Fruit fly (Drosophila melanogaster) whole organism, prepupa: Measurements from ENCODE around the gene Gfat2.

Experiments used
- Blimp-1 ChIP-seq: fragments of 200-800 bp; sonication (Bioruptor generic); optimal IDR thresholded peaks from 3 replicates; lab custom pipeline; 2017; ENCODE audit warnings: missing biosample characterization, missing genetic modification characterization, mild to moderate bottlenecking, moderate library complexity, missing genetic modification reagents
- CG10631 ChIP-seq: fragments of 200-800 bp; sonication (Bioruptor generic); optimal IDR thresholded peaks from 2 replicates; lab custom pipeline; 2016; ENCODE audit warnings: missing biosample characterization, missing genetic modification characterization
- CG10669 ChIP-seq: fragments of 200-800 bp; sonication (Bioruptor generic); optimal IDR thresholded peaks from 3 replicates; lab custom pipeline; 2018; ENCODE audit warnings: missing biosample characterization, mild to moderate bottlenecking, missing genetic modification characterization, moderate library complexity
- CG11762 ChIP-seq: fragments of 200-800 bp; sonication (Bioruptor generic); optimal IDR thresholded peaks from 3 replicates; lab custom pipeline; 2016; ENCODE audit warnings: missing biosample characterization, missing genetic modification characterization; ENCODE audit not compliant: insufficient read depth
- CG11902 ChIP-seq: fragments of 200-800 bp; sonication (Bioruptor generic); optimal IDR thresholded peaks from 3 replicates; lab custom pipeline; 2016; ENCODE audit warnings: missing biosample characterization, missing genetic modification characterization
- CG1621 ChIP-seq: fragments of 200-800 bp; sonication (Bioruptor generic); optimal IDR thresholded peaks from 3 replicates; lab custom pipeline; 2018; ENCODE audit warnings: missing biosample characterization, mild to moderate bottlenecking, missing genetic modification characterization
- CG3032 ChIP-seq: fragments of 200-800 bp; optimal IDR thresholded peaks from 2 replicates; lab custom pipeline; 2019; ENCODE audit warnings: missing biosample characterization, mild to moderate bottlenecking, missing genetic modification characterization, moderate library complexity
- CG32006 ChIP-seq: fragments of 200-800 bp; sonication (Bioruptor generic); optimal IDR thresholded peaks from 3 replicates; lab custom pipeline; 2017; ENCODE audit warnings: missing biosample characterization, mild to moderate bottlenecking, missing genetic modification characterization
- CG34406 ChIP-seq: fragments of 200-800 bp; sonication (Bioruptor generic); optimal IDR thresholded peaks from 3 replicates; lab custom pipeline; 2016; ENCODE audit warnings: missing biosample characterization, missing genetic modification characterization
- CG3919 ChIP-seq: fragments of 200-800 bp; sonication (Bioruptor generic); optimal IDR thresholded peaks from 3 replicates; lab custom pipeline; 2016; ENCODE audit warnings: missing biosample characterization, missing genetic modification characterization
- CG4318 ChIP-seq: fragments of 200-800 bp; sonication (Bioruptor generic); optimal IDR thresholded peaks from 3 replicates; lab custom pipeline; 2017; ENCODE audit warnings: missing biosample characterization, mild to moderate bottlenecking, missing genetic modification characterization
- CG6163 ChIP-seq: fragments of 200-800 bp; sonication (Bioruptor generic); IDR thresholded peaks from 3 replicates; pipeline ENCODE4 v1.3.6; 2022; ENCODE audit warnings: missing biosample characterization, missing genetic modification characterization
- CG6276 ChIP-seq: fragments of 200-800 bp; sonication (Bioruptor generic); optimal IDR thresholded peaks from 2 replicates; lab custom pipeline; 2017; ENCODE audit warnings: missing biosample characterization, mild to moderate bottlenecking, missing genetic modification characterization
- CG6792 ChIP-seq: fragments of 200-800 bp; sonication (Bioruptor generic); optimal IDR thresholded peaks from 3 replicates; lab custom pipeline; 2016; ENCODE audit warnings: missing biosample characterization, missing genetic modification characterization
- CG6808 ChIP-seq: fragments of 200-800 bp; sonication (Bioruptor generic); optimal IDR thresholded peaks from 3 replicates; lab custom pipeline; 2017; ENCODE audit warnings: missing biosample characterization, missing genetic modification characterization, mild to moderate bottlenecking, moderate library complexity, missing genetic modification reagents
- CG7368 ChIP-seq: fragments of 200-800 bp; sonication (Bioruptor generic); optimal IDR thresholded peaks from 3 replicates; lab custom pipeline; 2016; ENCODE audit warnings: missing biosample characterization, missing genetic modification characterization
- CG8119 ChIP-seq: fragments of 200-800 bp; sonication (Bioruptor generic); IDR thresholded peaks from 3 replicates; pipeline ENCODE4 v1.3.6; 2022; ENCODE audit warnings: missing biosample characterization, missing genetic modification characterization
- CG8632 ChIP-seq: fragments of 200-800 bp; sonication (Bioruptor generic); optimal IDR thresholded peaks from 3 replicates; lab custom pipeline; 2016; ENCODE audit warnings: missing biosample characterization, missing genetic modification characterization
- Eip75B ChIP-seq: fragments of 200-800 bp; sonication (Bioruptor generic); optimal IDR thresholded peaks from 3 replicates; lab custom pipeline; 2016; ENCODE audit warnings: missing biosample characterization, missing genetic modification characterization
- Eip78C ChIP-seq: fragments of 200-800 bp; sonication (Bioruptor generic); peaks from one replicate; lab custom pipeline; 2016; ENCODE audit warnings: missing biosample characterization, missing genetic modification characterization
- Ets21C ChIP-seq: fragments of 200-800 bp; sonication (Bioruptor generic); optimal IDR thresholded peaks from 3 replicates; lab custom pipeline; 2016; ENCODE audit warnings: missing biosample characterization, missing genetic modification characterization
- Ets96B ChIP-seq: fragments of 200-800 bp; optimal IDR thresholded peaks from 2 replicates; lab custom pipeline; 2019; ENCODE audit warnings: missing biosample characterization, mild to moderate bottlenecking, missing genetic modification characterization, moderate library complexity
- Gug ChIP-seq: fragments of 200-800 bp; sonication (Bioruptor generic); IDR thresholded peaks from 2 replicates; pipeline ENCODE4 v1.3.6; 2022; ENCODE audit warnings: missing biosample characterization, missing genetic modification characterization
- Hr39 ChIP-seq: fragments of 200-800 bp; sonication (Bioruptor generic); optimal IDR thresholded peaks from 2 replicates; lab custom pipeline; 2016; ENCODE audit warnings: missing biosample characterization, missing genetic modification characterization
- Hr4 ChIP-seq: fragments of 200-800 bp; sonication (Bioruptor generic); optimal IDR thresholded peaks from 3 replicates; lab custom pipeline; 2016; ENCODE audit warnings: missing biosample characterization, missing genetic modification characterization
- Lpt ChIP-seq: fragments of 200-800 bp; sonication (Bioruptor generic); optimal IDR thresholded peaks from 3 replicates; lab custom pipeline; 2016; ENCODE audit warnings: missing biosample characterization, missing genetic modification characterization
- Met ChIP-seq: fragments of 200-800 bp; sonication (Bioruptor generic); optimal IDR thresholded peaks from 3 replicates; lab custom pipeline; 2016; ENCODE audit warnings: missing biosample characterization, missing genetic modification characterization
- Sox102F ChIP-seq: fragments of 200-800 bp; sonication (Bioruptor generic); optimal IDR thresholded peaks from 2 replicates; lab custom pipeline; 2016; ENCODE audit warnings: missing biosample characterization, mild to moderate bottlenecking, missing genetic modification characterization
- Sox15 ChIP-seq: fragments of 200-800 bp; sonication (Bioruptor generic); optimal IDR thresholded peaks from 3 replicates; lab custom pipeline; 2016; ENCODE audit warnings: missing biosample characterization, missing genetic modification characterization
- achi ChIP-seq: fragments of 200-800 bp; sonication (Bioruptor generic); optimal IDR thresholded peaks from 3 replicates; lab custom pipeline; 2016; ENCODE audit warnings: missing biosample characterization, missing genetic modification characterization
- acj6 ChIP-seq: fragments of 200-800 bp; sonication (Bioruptor generic); optimal IDR thresholded peaks from 3 replicates; lab custom pipeline; 2016; ENCODE audit warnings: missing biosample characterization, missing genetic modification characterization
- cyc ChIP-seq: fragments of 200-800 bp; sonication (Bioruptor generic); optimal IDR thresholded peaks from 3 replicates; lab custom pipeline; 2016; ENCODE audit warnings: missing biosample characterization, missing genetic modification characterization
- dac ChIP-seq: fragments of 200-800 bp; sonication (Bioruptor generic); optimal IDR thresholded peaks from 2 replicates; lab custom pipeline; 2017; ENCODE audit warnings: missing biosample characterization, mild to moderate bottlenecking, missing genetic modification characterization
- dsx ChIP-seq: fragments of 200-800 bp; optimal IDR thresholded peaks from 3 replicates; lab custom pipeline; 2019; ENCODE audit warnings: missing biosample characterization, mild to moderate bottlenecking, missing genetic modification characterization, moderate library complexity; ENCODE audit not compliant: poor library complexity, severe bottlenecking
- eg ChIP-seq: fragments of 200-800 bp; sonication (Bioruptor generic); IDR thresholded peaks from 3 replicates; pipeline ENCODE4 v1.3.6; 2022; ENCODE audit warnings: missing biosample characterization, missing genetic modification characterization
- esn ChIP-seq: fragments of 200-800 bp; sonication (Bioruptor generic); optimal IDR thresholded peaks from 2 replicates; lab custom pipeline; 2016; ENCODE audit warnings: missing biosample characterization, mild to moderate bottlenecking, missing genetic modification characterization, moderate library complexity
- fd59A ChIP-seq: fragments of 200-800 bp; sonication (Bioruptor generic); optimal IDR thresholded peaks from 2 replicates; lab custom pipeline; 2017; ENCODE audit warnings: missing biosample characterization, mild to moderate bottlenecking, missing genetic modification characterization, missing genetic modification reagents
- fd85E ChIP-seq: fragments of 200-800 bp; sonication (Bioruptor generic); optimal IDR thresholded peaks from 3 replicates; lab custom pipeline; 2016; ENCODE audit warnings: missing biosample characterization, missing genetic modification characterization
- lz ChIP-seq: fragments of 200-800 bp; sonication (Bioruptor generic); optimal IDR thresholded peaks from 3 replicates; lab custom pipeline; 2016; ENCODE audit warnings: missing biosample characterization, missing genetic modification characterization
- net ChIP-seq: fragments of 200-800 bp; sonication (Bioruptor generic); optimal IDR thresholded peaks from 3 replicates; lab custom pipeline; 2016; ENCODE audit warnings: missing biosample characterization, missing genetic modification characterization
- pdm3 ChIP-seq: fragments of 200-800 bp; sonication (Bioruptor generic); optimal IDR thresholded peaks from 3 replicates; lab custom pipeline; 2016; ENCODE audit warnings: missing biosample characterization, missing genetic modification characterization
- salr ChIP-seq, 2 experiments: fragments of 200-800 bp; sonication (Bioruptor generic); optimal IDR thresholded peaks; 3 replicates each; lab custom pipeline; 2016 to 2018; ENCODE audit warnings: missing biosample characterization in 2 of 2, missing genetic modification characterization in 2 of 2, mild to moderate bottlenecking in 1 of 2
- spab ChIP-seq: fragments of 200-800 bp; sonication (Bioruptor generic); optimal IDR thresholded peaks from 2 replicates; lab custom pipeline; 2017; ENCODE audit warnings: missing biosample characterization, mild to moderate bottlenecking, missing genetic modification characterization, missing genetic modification reagents
- ss ChIP-seq, 2 experiments: fragments of 200-800 bp; sonication (Bioruptor generic); optimal IDR thresholded peaks; 2 replicates in 1 of 2; 3 replicates in 1 of 2; lab custom pipeline; 2017 to 2018; ENCODE audit warnings: mild to moderate bottlenecking in 2 of 2, missing biosample characterization in 2 of 2, missing genetic modification characterization in 2 of 2, moderate library complexity in 1 of 2
- svp ChIP-seq: fragments of 200-800 bp; sonication (Bioruptor generic); peaks from one replicate; lab custom pipeline; 2016; ENCODE audit warnings: missing biosample characterization, missing genetic modification characterization

Gene Gfat2

DNA sequence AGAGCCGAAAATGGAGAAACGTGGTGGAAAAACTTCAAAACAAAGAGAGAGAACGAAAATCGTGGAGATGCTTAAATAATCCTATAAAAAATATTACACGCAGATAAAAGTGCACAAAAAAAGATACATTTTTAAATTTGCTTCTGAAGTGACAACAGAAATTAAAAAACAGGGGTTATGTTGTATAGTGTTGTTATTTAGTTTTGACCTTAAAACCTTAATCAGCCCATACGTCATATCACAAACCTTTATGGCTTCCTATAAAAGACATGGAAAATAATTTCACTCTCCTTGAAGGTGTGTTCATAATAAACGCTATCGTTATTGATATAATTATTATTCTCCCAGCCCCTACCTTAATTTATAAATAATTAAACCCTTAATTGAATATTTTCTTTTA lies 12.4 kb downstream of the Gfat2 start (continued):
- no peak for TF ChIP-seq CG6163 (GFP tag; lab: Robert Waterston, UW)
- TF ChIP-seq CG11762 (GFP tag; lab: Kevin White, UChicago), result no peak
- no peak for TF ChIP-seq CG11902 (GFP tag; lab: Kevin White, UChicago)
- TF ChIP-seq eg (GFP tag; lab: Robert Waterston, UW), result no peak
- peak; percentile 28 for TF ChIP-seq Eip75B (GFP tag; lab: Kevin White, UChicago)
- no peak for TF ChIP-seq Blimp-1 (GFP tag; lab: Kevin White, UChicago)
- TF ChIP-seq salr (GFP tag; optimal IDR thresholded peaks at IDR 0.05; lab: Kevin White, UChicago), result no peak
- TF ChIP-seq spab (GFP tag; lab: Kevin White, UChicago), result no peak
- TF ChIP-seq acj6, result peak; percentile 40
- TF ChIP-seq Hr4, result peak; percentile 45
- TF ChIP-seq CG10631 (GFP tag; lab: Kevin White, UChicago), result no peak
- peak; percentile 92 for TF ChIP-seq Eip78C
- TF ChIP-seq cyc (GFP tag; lab: Kevin White, UChicago), result no peak
- no peak for TF ChIP-seq dac
- TF ChIP-seq Ets21C (GFP tag; lab: Kevin White, UChicago), result no peak
- TF ChIP-seq lz (GFP tag; lab: Kevin White, UChicago), result peak; percentile 31
- no peak for TF ChIP-seq CG8119 (GFP tag; lab: Robert Waterston, UW)
- TF ChIP-seq CG7368 (GFP tag; lab: Kevin White, UChicago), result no peak
- TF ChIP-seq esn (GFP tag; lab: Kevin White, UChicago), result peak; percentile 55
- no peak for TF ChIP-seq CG6808
- TF ChIP-seq CG8632 (GFP tag; lab: Kevin White, UChicago), result peak; percentile 54
- TF ChIP-seq Gug, result no peak
- TF ChIP-seq fd85E (GFP tag; lab: Kevin White, UChicago), result no peak
- no peak for TF ChIP-seq CG4318 (GFP tag; lab: Kevin White, UChicago)
- TF ChIP-seq CG34406 (GFP tag; lab: Kevin White, UChicago), result peak; percentile 47
- TF ChIP-seq Lpt (GFP tag; lab: Kevin White, UChicago), result no peak
- no peak for TF ChIP-seq CG1621

DNA sequence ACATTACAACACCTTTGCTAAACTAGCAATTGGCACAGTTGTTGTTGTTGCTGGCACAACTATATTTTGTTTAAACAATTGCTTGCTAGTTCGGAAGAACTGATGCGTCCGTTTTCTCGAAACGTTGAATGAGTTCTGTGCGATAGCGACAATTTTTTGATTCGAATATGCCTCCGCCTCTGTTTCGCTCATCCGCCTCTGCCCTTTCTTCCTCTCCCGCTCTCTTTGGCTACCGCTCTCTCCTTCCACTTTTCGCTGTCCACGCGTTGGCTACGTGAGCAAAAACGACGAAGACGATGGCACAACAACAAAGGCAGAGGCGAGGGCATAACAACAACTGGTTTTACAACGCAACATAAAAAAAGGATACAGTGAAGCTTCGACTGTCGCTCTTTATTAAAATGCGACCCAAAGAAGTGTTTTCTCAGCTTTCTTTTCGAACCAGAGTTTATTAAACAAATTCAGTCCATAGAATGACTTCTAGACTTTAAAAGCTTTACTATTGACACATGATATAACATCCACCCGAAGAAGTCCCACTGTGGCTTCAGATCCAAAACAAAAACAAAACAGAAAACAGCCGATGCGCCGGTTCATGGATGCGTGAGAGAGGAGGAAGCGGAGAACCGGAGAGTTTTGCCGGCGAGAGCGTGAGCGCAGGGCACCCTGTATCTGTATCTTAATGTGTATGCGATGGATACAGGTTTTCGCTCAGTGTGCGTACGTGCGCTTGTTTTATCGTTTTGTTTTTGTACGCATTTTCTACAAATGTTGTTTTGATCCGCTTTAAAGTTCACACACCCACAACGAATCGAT lies 13.2 kb downstream of the Gfat2 start:
- TF ChIP-seq CG34406 (GFP tag; lab: Kevin White, UChicago), result peak; percentile 100
- TF ChIP-seq Met (GFP tag; lab: Kevin White, UChicago), result peak; percentile 100
- TF ChIP-seq CG32006 (GFP tag; lab: Kevin White, UChicago), result peak; percentile 100
- peak; percentile 100 for TF ChIP-seq Eip78C
- peak; percentile 100 for TF ChIP-seq CG3032 (tag; lab: Kevin White, UChicago)
- peak; percentile 100 for TF ChIP-seq Ets96B
- peak; percentile 97 for TF ChIP-seq Blimp-1 (GFP tag; lab: Kevin White, UChicago)
- peak; percentile 100 for TF ChIP-seq esn (GFP tag; lab: Kevin White, UChicago)
- TF ChIP-seq fd59A (GFP tag; lab: Kevin White, UChicago), result peak; percentile 100
- TF ChIP-seq pdm3, result peak; percentile 100
- TF ChIP-seq CG6163 (GFP tag; lab: Robert Waterston, UW), result no peak
- TF ChIP-seq CG4318 (GFP tag; lab: Kevin White, UChicago), result peak; percentile 100
- peak; percentile 99 for TF ChIP-seq CG11902 (GFP tag; lab: Kevin White, UChicago)
- peak; percentile 100 for TF ChIP-seq salr (GFP tag; optimal IDR thresholded peaks at IDR 0.05; lab: Kevin White, UChicago)
- peak; percentile 100 for TF ChIP-seq Hr39 (GFP tag; lab: Kevin White, UChicago)
- TF ChIP-seq cyc (GFP tag; lab: Kevin White, UChicago), result peak; percentile 100
- TF ChIP-seq CG6808, result peak; percentile 99
- peak; percentile 100 for TF ChIP-seq Eip75B (GFP tag; lab: Kevin White, UChicago)
- peak; percentile 100 for TF ChIP-seq Ets21C (GFP tag; lab: Kevin White, UChicago)
- TF ChIP-seq CG1621, result peak; percentile 100
- peak; percentile 99 for TF ChIP-seq achi (GFP tag; lab: Kevin White, UChicago)
- TF ChIP-seq dac, result peak; percentile 100
- TF ChIP-seq CG7368 (GFP tag; lab: Kevin White, UChicago), result peak; percentile 100
- TF ChIP-seq CG8119 (GFP tag; lab: Robert Waterston, UW), result no peak
- TF ChIP-seq ss (GFP tag; optimal IDR thresholded peaks at IDR 0.05; lab: Kevin White, UChicago), result peak; percentile 100
- peak; percentile 100 for TF ChIP-seq dsx
- TF ChIP-seq svp, result peak; percentile 100
- TF ChIP-seq CG3919 (GFP tag; lab: Kevin White, UChicago), result peak; percentile 100
- peak; percentile 100 for TF ChIP-seq CG8632 (GFP tag; lab: Kevin White, UChicago)
- TF ChIP-seq CG10669 (GFP tag; lab: Kevin White, UChicago), result peak; percentile 100
- peak; percentile 100 for TF ChIP-seq CG6276 (GFP tag; lab: Kevin White, UChicago)
- peak; percentile 100 for TF ChIP-seq CG6792
- peak; percentile 100 for TF ChIP-seq Sox15 (GFP tag; lab: Kevin White, UChicago)
- peak; percentile 100 for TF ChIP-seq acj6
- TF ChIP-seq Sox102F (GFP tag; lab: Kevin White, UChicago), result peak; percentile 100
- peak; percentile 100 for TF ChIP-seq net (GFP tag; lab: Kevin White, UChicago)
- TF ChIP-seq fd85E (GFP tag; lab: Kevin White, UChicago), result peak; percentile 99
